Worm (Caenorhabditis elegans): ENCODE data around the gene K10H10.5.
A peak's percentile ranks its signal among the peaks of the same experiment; 100 is the strongest.

DNA sequence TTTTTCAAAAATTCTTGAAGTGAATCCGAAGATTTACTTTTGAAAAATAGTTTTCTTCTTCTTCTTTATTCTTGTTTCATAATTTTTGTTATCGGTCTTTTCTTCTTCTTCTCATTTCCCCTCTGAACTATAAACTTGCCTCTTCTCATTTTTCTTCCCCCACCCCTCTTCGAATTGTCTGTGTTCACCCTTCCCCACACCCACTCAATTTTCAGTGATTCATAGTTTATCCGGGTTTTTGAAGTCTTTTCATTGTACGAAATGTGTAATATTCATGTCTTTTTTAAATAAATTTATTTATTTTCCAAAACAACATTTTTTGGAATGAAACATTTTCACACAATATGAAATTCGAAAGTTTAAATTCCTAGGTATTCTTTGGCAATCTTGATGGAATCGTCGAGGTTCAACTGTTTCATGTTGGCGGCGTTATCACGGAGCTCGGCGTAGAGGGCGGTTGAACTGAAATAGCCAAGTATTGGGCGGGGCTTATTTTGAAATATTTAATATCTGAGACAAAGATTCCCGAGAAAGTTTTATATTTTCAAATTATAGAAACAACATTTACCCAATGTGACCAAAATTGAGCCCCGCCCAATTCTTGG is 8.9 kb upstream of the K10H10.5 start:
- TF ChIP-seq rec-8 (tag; optimal IDR thresholded peaks at IDR 0.05) (no peak), somi-1 (GFP tag; optimal IDR thresholded peaks at IDR 0.05) (no peak), lin-35 (GFP tag; optimal IDR thresholded peaks at IDR 0.05) (peak in 1 of 3 experiments; percentile 15), unc-62 (GFP tag; optimal IDR thresholded peaks at IDR 0.05) (no peak), repo-1 (tag; optimal IDR thresholded peaks at IDR 0.05) (no peak), fkh-3 (tag; optimal IDR thresholded peaks at IDR 0.05) (no peak), K12H6.12 (tag; optimal IDR thresholded peaks at IDR 0.05) (no peak), egl-18 (GFP tag; IDR thresholded peaks at IDR 0.05) (no peak), tbx-9 (tag; optimal IDR thresholded peaks at IDR 0.05; ENCODE audit: borderline replicate concordance) (no peak), snpc-4 (GFP tag; optimal IDR thresholded peaks at IDR 0.05) (no peak), snpc-4 (tag; optimal IDR thresholded peaks at IDR 0.05) (no peak), athp-1 (tag; optimal IDR thresholded peaks at IDR 0.05) (no peak), C17E4.6 (GFP tag; IDR thresholded peaks at IDR 0.05) (no peak), ama-1 (optimal IDR thresholded peaks at IDR 0.05) (peak; percentile 69), ama-1 (GFP tag; optimal IDR thresholded peaks at IDR 0.05) (no peak), ceh-58 (GFP tag; IDR thresholded peaks at IDR 0.05) (no peak)
